Fruit fly (Drosophila melanogaster): ENCODE results near the gene CG9368.

Gene CG9368

dm6 chr3L:19630701-19631100 lies 29.3 kb downstream of the CG9368 start (continued):
- TF ChIP-seq HmgZ (tag; optimal IDR thresholded peaks at IDR 0.05) (peak; percentile 22), HLH3B (GFP tag; IDR thresholded peaks at IDR 0.05) (0 out of 2 replicates have a peak, but pooled peaks have one; percentile 13), slbo (GFP tag; IDR thresholded peaks at IDR 0.05) (0 out of 2 replicates have a peak, but pooled peaks have one; percentile 15), cwo (GFP tag; optimal IDR thresholded peaks at IDR 0.05) (peak; percentile 0), Elba2 (GFP tag; optimal IDR thresholded peaks at IDR 0.05) (peak; percentile 66), Atf6 (GFP tag; IDR thresholded peaks at IDR 0.05) (peak; percentile 25; the same call in 1 of the 2 replicates), Ptx1 (GFP tag; IDR thresholded peaks at IDR 0.05) (0 out of 2 replicates have a peak, but pooled peaks have one; percentile 7), stc (GFP tag; IDR thresholded peaks at IDR 0.05) (no peak), caup (GFP tag; optimal IDR thresholded peaks at IDR 0.05; ENCODE audit: severe bottlenecking) (peak; percentile 53), Xrp1 (GFP tag; IDR thresholded peaks at IDR 0.05) (0 out of 2 replicates have a peak, but pooled peaks have one; percentile 18), CG34376 (GFP tag; optimal IDR thresholded peaks at IDR 0.05) (peak; percentile 64), ac (GFP tag; optimal IDR thresholded peaks at IDR 0.05) (peak; percentile 4), Vsx1 (GFP tag; optimal IDR thresholded peaks at IDR 0.05) (no peak), CG2199 (GFP tag; IDR thresholded peaks at IDR 0.05) (0 out of 3 replicates have a peak, but pooled peaks have one; percentile 31), chinmo (GFP tag; IDR thresholded peaks at IDR 0.05; ENCODE audit: partially characterized antibody) (0 out of 4 replicates have a peak, but pooled peaks have one; percentile 34), NFAT (GFP tag; IDR thresholded peaks at IDR 0.05) (0 out of 2 replicates have a peak, but pooled peaks have one; percentile 22), trem (tag; optimal IDR thresholded peaks at IDR 0.05) (no peak), insv (GFP tag; optimal IDR thresholded peaks at IDR 0.05) (peak in 1 of 2 experiments; percentile 51), Dip3 (GFP tag; optimal IDR thresholded peaks at IDR 0.05) (peak; percentile 10), crol (GFP tag; IDR thresholded peaks at IDR 0.05) (peak; percentile 74), schlank (tag; optimal IDR thresholded peaks at IDR 0.05) (peak; percentile 14), trh (GFP tag; optimal IDR thresholded peaks at IDR 0.05) (no peak), CG4707 (GFP tag; optimal IDR thresholded peaks at IDR 0.05) (peak; percentile 3), CG12236 (GFP tag; optimal IDR thresholded peaks at IDR 0.05) (no peak), TFAM (GFP tag; optimal IDR thresholded peaks at IDR 0.05) (no peak), B-H2 (GFP tag; optimal IDR thresholded peaks at IDR 0.05) (peak; percentile 11), CG3995 (GFP tag; optimal IDR thresholded peaks at IDR 0.05) (peak; percentile 67), CG1792 (GFP tag; optimal IDR thresholded peaks at IDR 0.05) (peak; percentile 3), Adf1 (GFP tag; IDR thresholded peaks at IDR 0.05) (peak; percentile 29; the same call in 1 of the 2 replicates), sug (tag; optimal IDR thresholded peaks at IDR 0.05) (peak; percentile 51), Fer1 (GFP tag; optimal IDR thresholded peaks at IDR 0.05) (peak; percentile 42), CG3281 (GFP tag; optimal IDR thresholded peaks at IDR 0.05) (peak; percentile 33), Dbx (GFP tag; IDR thresholded peaks at IDR 0.05) (0 out of 3 replicates have a peak, but pooled peaks have one; percentile 8), rib (GFP tag; IDR thresholded peaks at IDR 0.05) (peak; percentile 54), GATAe (GFP tag; conservative IDR thresholded peaks at IDR 0.05) (peak; percentile 93), CG9727 (GFP tag; optimal IDR thresholded peaks at IDR 0.05) (peak; percentile 21), sens-2 (GFP tag; IDR thresholded peaks at IDR 0.05) (no peak), tup (GFP tag; optimal IDR thresholded peaks at IDR 0.05) (no peak), CG10543 (GFP tag; optimal IDR thresholded peaks at IDR 0.05) (peak; percentile 55), B-H1 (GFP tag; IDR thresholded peaks at IDR 0.05) (no peak), CHES-1-like (GFP tag; optimal IDR thresholded peaks at IDR 0.05) (peak; percentile 18), mirr (GFP tag; optimal IDR thresholded peaks at IDR 0.05) (peak; percentile 62), Rfx (GFP tag; IDR thresholded peaks at IDR 0.05) (0 out of 2 replicates have a peak, but pooled peaks have one; percentile 13), Med (GFP tag) (peak; percentile 83), exex (tag; optimal IDR thresholded peaks at IDR 0.05) (peak; percentile 72), bbx (GFP tag; IDR thresholded peaks at IDR 0.05; ENCODE audit: partially characterized antibody) (peak; percentile 32; the same call in 1 of the 2 replicates), Hmr (GFP tag; optimal IDR thresholded peaks at IDR 0.05) (peak; percentile 57), hkb (optimal IDR thresholded peaks at IDR 0.05) (no peak), hkb (GFP tag; IDR thresholded peaks at IDR 0.05) (0 out of 2 replicates have a peak, but pooled peaks have one; percentile 32)
